Worm (Caenorhabditis elegans) whole organism, young adult: ENCODE results near the gene irg-2.

Experiments used
- B0019.2 ChIP-seq: fragments of 200-800 bp; sonication (Bioruptor generic); conservative IDR thresholded peaks from 2 replicates; pipeline ENCODE4 v1.3.6; 2022; ENCODE audit warnings: missing genetic modification reagents, missing genetic modification characterization, missing compliant biosample characterization
- B0035.1 ChIP-seq: sonication (generic microtip); optimal IDR thresholded peaks from 2 replicates; lab custom pipeline; 2016; ENCODE audit warnings: missing genetic modification characterization, mild to moderate bottlenecking, missing compliant biosample characterization, missing genotype, missing genetic modification reagents
- B0261.1 ChIP-seq: sonication (generic microtip); optimal IDR thresholded peaks from 2 replicates; lab custom pipeline; 2016; ENCODE audit warnings: mild to moderate bottlenecking, missing genetic modification characterization, moderate library complexity, missing compliant biosample characterization
- F23B12.7 ChIP-seq: sonication (generic microtip); optimal IDR thresholded peaks from 2 replicates; lab custom pipeline; 2017; ENCODE audit warnings: missing genetic modification characterization, mild to moderate bottlenecking, missing compliant biosample characterization, antibody characterized with exemption, moderate library complexity; ENCODE audit not compliant: insufficient read depth
- F39B2.1 ChIP-seq: fragments of 200-800 bp; sonication (Bioruptor generic); IDR thresholded peaks from 2 replicates; pipeline ENCODE4 v1.3.6; 2022; ENCODE audit warnings: missing genetic modification reagents, missing genetic modification characterization, missing compliant biosample characterization
- F55B11.4 ChIP-seq: sonication (generic microtip); optimal IDR thresholded peaks from 2 replicates; lab custom pipeline; 2016; ENCODE audit warnings: missing compliant biosample characterization, missing genetic modification characterization, borderline replicate concordance; ENCODE audit not compliant: insufficient read depth
- K11D2.4 ChIP-seq: fragments of 200-800 bp; sonication (Bioruptor generic); IDR thresholded peaks from 2 replicates; pipeline ENCODE4 v1.3.6; 2022; ENCODE audit warnings: missing genetic modification reagents, missing genetic modification characterization, missing compliant biosample characterization
- K12H6.12 ChIP-seq: fragments of 200-800 bp; sonication (Bioruptor generic); optimal IDR thresholded peaks from 2 replicates; lab custom pipeline; 2018; ENCODE audit warnings: mild to moderate bottlenecking, missing genetic modification characterization, missing compliant biosample characterization
- T07F8.4 ChIP-seq: sonication (generic microtip); optimal IDR thresholded peaks from 2 replicates; lab custom pipeline; 2016; ENCODE audit warnings: mild to moderate bottlenecking, missing genetic modification characterization, moderate library complexity, missing compliant biosample characterization
- ama-1 ChIP-seq, 3 experiments: fragments of 150-350 bp in 1 of 3; sonication (generic microtip) in 2 of 3; optimal IDR thresholded peaks; 2 replicates each; lab custom pipeline; 2014 to 2018; ENCODE audit warnings: missing biosample characterization in 2 of 3, missing genetic modification characterization in 2 of 3, missing genetic modification reagents in 2 of 3
- bed-1 ChIP-seq: fragments of 200-800 bp; sonication (Bioruptor generic); IDR thresholded peaks from 2 replicates; pipeline ENCODE4 v1.3.6; 2022; ENCODE audit warnings: missing genetic modification reagents, missing genetic modification characterization, missing compliant biosample characterization
- bed-2 ChIP-seq: fragments of 200-800 bp; sonication (Bioruptor generic); IDR thresholded peaks from 2 replicates; pipeline ENCODE4 v1.3.6; 2022; ENCODE audit warnings: missing genetic modification reagents, missing genetic modification characterization, missing compliant biosample characterization
- cebp-1 ChIP-seq, 2 experiments: fragments of 200-800 bp in 1 of 2; sonication (Bioruptor generic) in 1 of 2; sonication (generic microtip) in 1 of 2; IDR thresholded peaks in 1 of 2; optimal IDR thresholded peaks in 1 of 2; 2 replicates each; pipeline versions ENCODE4 v1.3.6 to Lab custom; 2017 to 2022; ENCODE audit warnings: missing compliant biosample characterization in 2 of 2, missing genetic modification characterization in 2 of 2, mild to moderate bottlenecking in 1 of 2, missing genetic modification reagents in 1 of 2, moderate library complexity in 1 of 2
- ceh-27 ChIP-seq: fragments of 200-800 bp; sonication (Bioruptor generic); optimal IDR thresholded peaks from 2 replicates; lab custom pipeline; 2018; ENCODE audit warnings: mild to moderate bottlenecking, missing genetic modification characterization, moderate library complexity, missing compliant biosample characterization
- ceh-40 ChIP-seq: fragments of 200-800 bp; sonication (Bioruptor generic); IDR thresholded peaks from 2 replicates; pipeline ENCODE4 v1.3.6; 2022; ENCODE audit warnings: missing genetic modification characterization, missing compliant biosample characterization
- ceh-91 ChIP-seq: fragments of 200-800 bp; sonication (Bioruptor generic); IDR thresholded peaks from 2 replicates; pipeline ENCODE4 v1.3.6; 2022; ENCODE audit warnings: missing genetic modification reagents, missing genetic modification characterization, missing compliant biosample characterization
- chd-7 ChIP-seq: sonication (generic microtip); optimal IDR thresholded peaks from 2 replicates; lab custom pipeline; 2016; ENCODE audit warnings: mild to moderate bottlenecking, missing genetic modification characterization, moderate library complexity, missing compliant biosample characterization
- efl-1 ChIP-seq: fragments of 150-350 bp; optimal IDR thresholded peaks from 2 replicates; lab custom pipeline; 2014; ENCODE audit warnings: missing biosample characterization, missing genetic modification reagents, missing genetic modification characterization
- egrh-3 ChIP-seq: fragments of 200-800 bp; sonication (Bioruptor generic); IDR thresholded peaks from 2 replicates; pipeline ENCODE4 v1.3.6; 2022; ENCODE audit warnings: missing genetic modification reagents, missing genetic modification characterization, missing compliant biosample characterization
- ekl-4 ChIP-seq: fragments of 200-800 bp; sonication (Bioruptor generic); IDR thresholded peaks from 2 replicates; pipeline ENCODE4 v1.3.6; 2022; ENCODE audit warnings: missing genetic modification reagents, missing genetic modification characterization, missing compliant biosample characterization
- hmg-20 ChIP-seq: fragments of 200-800 bp; sonication (Bioruptor generic); IDR thresholded peaks from 2 replicates; pipeline ENCODE4 v1.3.6; 2022; ENCODE audit warnings: missing genetic modification reagents, missing genetic modification characterization, missing compliant biosample characterization
- let-526 ChIP-seq: fragments of 200-800 bp; sonication (Bioruptor generic); IDR thresholded peaks from 2 replicates; pipeline ENCODE4 v1.3.6; 2022; ENCODE audit warnings: missing genetic modification reagents, missing genetic modification characterization, missing compliant biosample characterization
- let-607 ChIP-seq, 2 experiments: fragments of 200-800 bp in 1 of 2; sonication (Bioruptor generic) in 1 of 2; sonication (generic microtip) in 1 of 2; optimal IDR thresholded peaks; 2 replicates each; lab custom pipeline; 2016 to 2018; ENCODE audit warnings: mild to moderate bottlenecking in 2 of 2, missing compliant biosample characterization in 2 of 2, missing genetic modification characterization in 2 of 2, moderate library complexity in 2 of 2, missing genotype in 1 of 2
- lin-40 ChIP-seq: sonication (generic microtip); optimal IDR thresholded peaks from 2 replicates; lab custom pipeline; 2016; ENCODE audit warnings: missing genetic modification characterization, mild to moderate bottlenecking, missing compliant biosample characterization, missing genotype, missing genetic modification reagents
- lin-54 ChIP-seq: fragments of 200-800 bp; sonication (Bioruptor generic); optimal IDR thresholded peaks from 2 replicates; lab custom pipeline; 2018; ENCODE audit warnings: mild to moderate bottlenecking, missing genetic modification characterization, missing compliant biosample characterization
- lsy-27 ChIP-seq: sonication (generic microtip); optimal IDR thresholded peaks from 2 replicates; lab custom pipeline; 2017; ENCODE audit warnings: missing genetic modification characterization, mild to moderate bottlenecking, missing compliant biosample characterization, antibody characterized with exemption, missing genotype, borderline replicate concordance; ENCODE audit not compliant: insufficient read depth
- nfya-1 ChIP-seq: sonication (generic microtip); optimal IDR thresholded peaks from 2 replicates; lab custom pipeline; 2017; ENCODE audit warnings: antibody characterized with exemption, missing compliant biosample characterization, missing genetic modification characterization, borderline replicate concordance; ENCODE audit not compliant: insufficient read depth
- nfya-2 ChIP-seq: fragments of 200-800 bp; sonication (Bioruptor generic); IDR thresholded peaks from 2 replicates; pipeline ENCODE4 v1.3.6; 2022; ENCODE audit warnings: missing genetic modification reagents, missing genetic modification characterization, missing compliant biosample characterization
- nhr-179 ChIP-seq: sonication (generic microtip); optimal IDR thresholded peaks from 2 replicates; lab custom pipeline; 2016; ENCODE audit warnings: mild to moderate bottlenecking, missing genetic modification characterization, missing compliant biosample characterization
- rpc-1 ChIP-seq, 2 experiments: fragments of 150-350 bp in 1 of 2; sonication (generic microtip) in 1 of 2; optimal IDR thresholded peaks; 2 replicates each; lab custom pipeline; 2014 to 2018; ENCODE audit warnings: missing biosample characterization in 1 of 2, missing genetic modification characterization in 1 of 2, missing genetic modification reagents in 1 of 2, missing genotype in 1 of 2
- snpc-1.3 ChIP-seq: sonication (generic microtip); optimal IDR thresholded peaks from 2 replicates; lab custom pipeline; 2017; ENCODE audit warnings: missing genetic modification characterization, mild to moderate bottlenecking, missing compliant biosample characterization, antibody characterized with exemption, moderate library complexity, missing genotype, missing genetic modification reagents; ENCODE audit not compliant: insufficient read depth
- tbx-9 ChIP-seq: sonication (generic microtip); optimal IDR thresholded peaks from 2 replicates; lab custom pipeline; 2016; ENCODE audit warnings: borderline replicate concordance, missing genetic modification characterization, inconsistent platforms, missing compliant biosample characterization
- ztf-18 ChIP-seq: sonication (generic microtip); optimal IDR thresholded peaks from 2 replicates; lab custom pipeline; 2016; ENCODE audit warnings: missing genotype, mild to moderate bottlenecking, missing genetic modification characterization, missing compliant biosample characterization
- ztf-26 ChIP-seq: sonication (generic microtip); optimal IDR thresholded peaks from 2 replicates; lab custom pipeline; 2017; ENCODE audit warnings: missing genetic modification characterization, missing compliant biosample characterization
- ztf-3 ChIP-seq: fragments of 200-800 bp; sonication (Bioruptor generic); optimal IDR thresholded peaks from 2 replicates; lab custom pipeline; 2018; ENCODE audit warnings: mild to moderate bottlenecking, missing genetic modification characterization, missing compliant biosample characterization

Gene irg-2

DNA sequence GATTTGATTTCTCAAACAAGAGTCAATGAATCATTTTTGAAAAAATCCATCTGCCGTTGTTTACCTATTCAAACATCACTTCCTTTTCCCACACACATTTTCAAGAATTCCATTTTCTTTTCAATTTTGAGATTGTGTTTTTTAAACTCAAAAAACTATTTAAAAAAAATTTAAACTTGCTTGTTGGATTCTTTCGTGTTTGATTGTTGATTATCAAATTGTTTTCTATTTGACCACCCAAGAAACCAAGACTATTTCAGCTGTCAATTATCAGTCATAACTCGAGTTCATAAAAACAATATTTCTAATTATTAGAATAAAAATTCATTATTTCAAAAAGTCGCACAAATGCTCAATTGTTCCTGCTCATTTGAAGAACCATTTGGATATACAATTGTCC is 36.8 kb upstream of the irg-2 start, which contains the start of gene srh-8:
Gene srh-8 (plus strand): TSS at position 301 of the 400 bp plus-strand sequence.
- TF ChIP-seq K11D2.4 (GFP tag; lab: Robert Waterston, UW) (no peak), B0261.1 (tag; lab: Kevin White, UChicago) (no peak), efl-1 (GFP tag; lab: Kevin White, UChicago) (no peak), let-526 (GFP tag; lab: Robert Waterston, UW) (no peak), lin-40 (tag; lab: Kevin White, UChicago) (no peak), snpc-1.3 (tag; lab: Kevin White, UChicago) (no peak), ceh-27 (no peak), B0019.2 (GFP tag; lab: Robert Waterston, UW) (no peak), F23B12.7 (tag; lab: Kevin White, UChicago) (no peak), ekl-4 (GFP tag; lab: Robert Waterston, UW) (no peak), ceh-91 (GFP tag; lab: Robert Waterston, UW) (no peak), hmg-20 (GFP tag; lab: Robert Waterston, UW) (no peak), cebp-1 (GFP tag; IDR thresholded peaks at IDR 0.05; lab: Robert Waterston, UW) (no peak), cebp-1 (tag; optimal IDR thresholded peaks at IDR 0.05; lab: Kevin White, UChicago) (no peak), ztf-3 (no peak), egrh-3 (GFP tag; lab: Robert Waterston, UW) (no peak)
- TF ChIP-seq, all 124 proteins: peak for 0

ce11 chrV:4007927-4008326 is 34.1 kb upstream of the irg-2 start, which contains the start of gene srh-7:
Gene srh-7 (plus strand): TSS chrV:4008227.
- no peak for TF ChIP-seq F55B11.4 (tag; lab: Kevin White, UChicago)
- no peak for TF ChIP-seq B0035.1
- TF ChIP-seq ama-1 (optimal IDR thresholded peaks at IDR 0.05; lab: Kevin White, UChicago): no peak
- no peak for TF ChIP-seq ama-1 (GFP tag; optimal IDR thresholded peaks at IDR 0.05; lab: Kevin White, UChicago)
- no peak for TF ChIP-seq lsy-27 (tag; lab: Kevin White, UChicago)
- no peak for TF ChIP-seq nfya-2 (GFP tag; lab: Robert Waterston, UW)
- no peak for TF ChIP-seq chd-7 (tag; lab: Kevin White, UChicago)
- TF ChIP-seq T07F8.4: no peak
- TF ChIP-seq K12H6.12: no peak
- TF ChIP-seq let-607 (tag; optimal IDR thresholded peaks at IDR 0.05; lab: Kevin White, UChicago): no peak
- no peak for TF ChIP-seq lin-54
- TF ChIP-seq ztf-26 (tag; lab: Kevin White, UChicago): no peak
- TF ChIP-seq nhr-179 (tag; lab: Kevin White, UChicago): no peak
- TF ChIP-seq F39B2.1 (GFP tag; lab: Robert Waterston, UW): no peak
- TF ChIP-seq ztf-18 (tag; lab: Kevin White, UChicago): no peak
- no peak for TF ChIP-seq rpc-1 (optimal IDR thresholded peaks at IDR 0.05; lab: Kevin White, UChicago)
- TF ChIP-seq rpc-1 (tag; optimal IDR thresholded peaks at IDR 0.05; lab: Kevin White, UChicago): no peak
- no peak for TF ChIP-seq bed-2 (GFP tag; lab: Robert Waterston, UW)
- no peak for TF ChIP-seq ceh-40 (GFP tag; lab: Robert Waterston, UW)
- TF ChIP-seq bed-1: no peak
- no peak for TF ChIP-seq tbx-9
- TF ChIP-seq nfya-1 (tag; lab: Kevin White, UChicago): no peak
